Worm (Caenorhabditis elegans): ENCODE data around the gene Y39B6A.34.

Gene Y39B6A.34

DNA sequence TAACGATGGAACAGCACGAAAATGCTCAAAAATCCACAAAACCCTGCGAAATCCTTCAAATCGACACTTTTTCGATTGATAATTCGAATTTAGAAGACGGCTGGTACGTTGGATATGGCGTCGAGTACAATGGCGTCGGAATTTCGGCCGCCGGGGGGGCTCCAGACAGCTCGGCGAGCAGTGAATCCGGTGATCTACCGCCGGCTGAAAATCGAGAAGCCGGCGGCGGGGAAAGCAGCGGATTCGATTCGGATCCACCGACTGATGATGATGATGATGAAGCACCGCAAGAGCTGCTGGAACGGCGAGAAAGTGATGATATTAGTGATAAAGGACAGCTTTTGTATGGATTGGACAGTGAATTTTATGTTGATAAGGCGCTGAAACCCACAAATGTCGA lies 9.9 kb upstream of the Y39B6A.34 start:
- no peak for TF ChIP-seq elt-1 (tag; optimal IDR thresholded peaks at IDR 0.05)
- TF ChIP-seq lin-15B (tag; optimal IDR thresholded peaks at IDR 0.05): no peak
- no peak for TF ChIP-seq nhr-77 (tag; optimal IDR thresholded peaks at IDR 0.05)
- TF ChIP-seq hmg-11 (tag; optimal IDR thresholded peaks at IDR 0.05): no peak
- TF ChIP-seq ceh-28 (tag; optimal IDR thresholded peaks at IDR 0.05): no peak
- TF ChIP-seq ztf-11 (tag; optimal IDR thresholded peaks at IDR 0.05): no peak
- TF ChIP-seq nhr-76 (tag; optimal IDR thresholded peaks at IDR 0.05): no peak
- TF ChIP-seq ama-1 (optimal IDR thresholded peaks at IDR 0.05): no peak
- no peak for TF ChIP-seq mdl-1 (tag; optimal IDR thresholded peaks at IDR 0.05)
- no peak for TF ChIP-seq ceh-9 (tag; optimal IDR thresholded peaks at IDR 0.05)
- TF ChIP-seq pqm-1 (tag; optimal IDR thresholded peaks at IDR 0.05): no peak
- no peak for TF ChIP-seq skn-1 (tag; optimal IDR thresholded peaks at IDR 0.05)
- no peak for TF ChIP-seq egl-27 (tag; optimal IDR thresholded peaks at IDR 0.05)

ce11 chrV:18993017-18993416 lies 7.8 kb upstream of the Y39B6A.34 start:
- no peak for TF ChIP-seq skn-1 (tag; optimal IDR thresholded peaks at IDR 0.05)
- TF ChIP-seq nhr-76 (tag; optimal IDR thresholded peaks at IDR 0.05): no peak
- TF ChIP-seq daf-12 (tag; optimal IDR thresholded peaks at IDR 0.05): no peak

DNA sequence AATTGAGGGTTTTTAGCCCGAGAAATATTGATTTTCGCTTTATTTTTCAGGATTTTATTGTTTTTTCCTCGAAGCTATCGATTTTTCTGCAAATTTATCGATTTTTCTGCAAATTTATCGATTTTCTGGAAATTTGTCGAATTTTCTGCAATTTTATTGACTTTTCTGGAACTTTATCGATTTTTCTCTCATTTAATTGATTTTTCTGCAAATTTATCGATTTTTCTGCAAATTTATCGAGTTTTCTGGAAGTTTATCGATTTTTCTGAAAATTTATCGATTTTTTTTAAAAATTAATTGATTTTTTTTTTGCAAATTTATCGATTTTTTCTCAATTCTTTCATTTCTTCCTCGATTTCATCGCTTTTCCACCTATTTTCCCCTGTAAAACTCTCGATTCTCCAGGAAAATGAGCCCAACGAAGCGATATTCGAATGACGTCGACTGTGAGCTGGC lies 7.3 kb upstream of the Y39B6A.34 start, which contains the start of gene gtf-2F2:
Gene gtf-2F2 (plus strand): TSS at position 406 of the 456 bp plus-strand sequence.
- no peak for TF ChIP-seq nhr-23 (tag; optimal IDR thresholded peaks at IDR 0.05)
- no peak for TF ChIP-seq lsy-12 (tag; optimal IDR thresholded peaks at IDR 0.05)
- TF ChIP-seq elt-3 (tag; optimal IDR thresholded peaks at IDR 0.05): no peak
- TF ChIP-seq aly-2 (tag; optimal IDR thresholded peaks at IDR 0.05): no peak
- TF ChIP-seq ceh-28 (tag; optimal IDR thresholded peaks at IDR 0.05): peak; percentile 94
- TF ChIP-seq lin-15B (tag; optimal IDR thresholded peaks at IDR 0.05): no peak

ce11 chrV:18998045-18998444 lies 2.8 kb upstream of the Y39B6A.34 start, which contains the start of gene tgt-2:
Gene tgt-2, plus strand, starts transcription at chrV:18998345.
- no peak for TF ChIP-seq unc-62 (GFP tag; optimal IDR thresholded peaks at IDR 0.05)
- no peak for TF ChIP-seq nhr-12 (tag; optimal IDR thresholded peaks at IDR 0.05)
- TF ChIP-seq nhr-11 (tag; optimal IDR thresholded peaks at IDR 0.05): no peak
- TF ChIP-seq elt-3 (tag; optimal IDR thresholded peaks at IDR 0.05): no peak

DNA sequence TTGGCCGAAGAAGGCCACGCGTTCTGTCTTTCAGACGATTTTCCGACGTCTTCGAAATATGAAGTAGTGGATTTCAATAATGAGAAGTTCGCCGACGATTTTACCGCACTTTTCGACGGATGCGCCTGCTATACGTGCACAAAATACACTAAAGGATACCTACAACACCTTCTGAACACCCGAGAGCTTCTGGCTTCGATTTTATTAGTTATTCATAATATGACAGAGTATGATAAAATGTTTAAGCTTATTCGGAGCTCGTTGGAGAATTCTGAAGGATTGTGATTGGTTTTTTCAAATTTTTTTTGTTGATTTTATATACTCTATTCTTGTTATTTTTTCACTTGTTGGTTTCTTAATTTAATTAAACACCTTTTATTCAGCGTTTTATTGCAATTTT lies 276 bp upstream of the Y39B6A.34 start:
- no peak for TF ChIP-seq hmg-11 (tag; optimal IDR thresholded peaks at IDR 0.05)
- TF ChIP-seq mml-1 (tag; optimal IDR thresholded peaks at IDR 0.05): no peak
- TF ChIP-seq aly-2 (tag; optimal IDR thresholded peaks at IDR 0.05): no peak

ce11 chrV:19001656-19002055 lies 838 bp downstream of the Y39B6A.34 start, which contains the start of gene Y39B6A.33:
Gene Y39B6A.33, plus strand, starts transcription at chrV:19001956.
- TF ChIP-seq jun-1 (tag; optimal IDR thresholded peaks at IDR 0.05) (no peak), elt-2 (tag; optimal IDR thresholded peaks at IDR 0.05) (no peak), egl-5 (tag; optimal IDR thresholded peaks at IDR 0.05) (no peak), ama-1 (optimal IDR thresholded peaks at IDR 0.05) (no peak), snpc-4 (tag; optimal IDR thresholded peaks at IDR 0.05) (no peak), fkh-10 (GFP tag; optimal IDR thresholded peaks at IDR 0.05) (no peak), nhr-237 (tag; optimal IDR thresholded peaks at IDR 0.05) (no peak), lin-15B (tag; optimal IDR thresholded peaks at IDR 0.05) (no peak), lin-39 (tag; optimal IDR thresholded peaks at IDR 0.05) (no peak), zag-1 (tag; optimal IDR thresholded peaks at IDR 0.05) (no peak), unc-62 (GFP tag; optimal IDR thresholded peaks at IDR 0.05) (no peak), nhr-77 (tag; optimal IDR thresholded peaks at IDR 0.05) (no peak)

DNA sequence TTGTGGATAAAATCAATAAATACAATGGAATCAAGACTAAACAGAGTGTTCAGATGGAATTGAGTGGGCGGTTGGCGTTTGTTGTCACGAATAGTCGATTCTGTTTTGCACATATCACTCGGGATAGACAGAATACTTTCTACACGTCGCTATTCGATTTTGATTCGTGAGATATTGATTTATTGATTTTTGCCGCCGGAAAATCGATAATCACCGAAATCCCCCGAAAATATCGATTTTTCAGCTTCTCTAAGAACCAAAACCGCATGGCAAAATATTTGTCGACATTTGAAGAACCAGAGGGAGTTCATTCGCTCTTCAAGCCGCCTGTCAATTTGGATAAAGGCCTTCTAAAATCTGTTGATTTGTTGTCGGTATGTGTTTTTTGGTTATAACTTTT lies 9.6 kb downstream of the Y39B6A.34 start:
- peak; percentile 92 for TF ChIP-seq ceh-28 (tag; optimal IDR thresholded peaks at IDR 0.05)
- TF ChIP-seq jun-1 (tag; optimal IDR thresholded peaks at IDR 0.05): no peak
- TF ChIP-seq aly-2 (tag; optimal IDR thresholded peaks at IDR 0.05): no peak
- no peak for TF ChIP-seq nhr-23 (tag; optimal IDR thresholded peaks at IDR 0.05)
